Worm (Caenorhabditis elegans): ENCODE data around the gene ZK632.2.

The ZK632.2 gene

DNA sequence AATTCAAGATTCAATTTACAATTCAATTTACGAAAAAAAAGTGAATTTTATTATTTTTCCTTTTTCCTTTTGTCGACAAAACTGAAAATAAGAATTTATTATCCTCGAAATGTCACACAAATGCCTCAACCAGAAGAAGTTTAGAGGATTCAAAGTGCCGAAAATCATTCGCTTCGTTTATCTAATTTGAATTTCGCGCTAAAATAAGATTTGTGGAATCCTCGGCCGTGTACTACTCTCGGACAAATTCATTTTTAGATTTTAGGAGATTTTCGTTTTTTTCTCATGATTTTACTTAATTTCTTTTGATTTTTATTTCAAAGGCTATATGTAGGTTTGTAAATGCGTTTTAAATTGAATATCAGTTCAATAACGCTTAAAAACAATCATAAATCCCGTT, 49.7 kb downstream of the ZK632.2 start:
- TF ChIP-seq sma-3 (GFP tag; optimal IDR thresholded peaks at IDR 0.05) (no peak), lsy-2 (tag; optimal IDR thresholded peaks at IDR 0.05) (no peak), nhr-129 (tag; optimal IDR thresholded peaks at IDR 0.05) (no peak), crh-2 (tag; optimal IDR thresholded peaks at IDR 0.05) (no peak), lin-13 (GFP tag; optimal IDR thresholded peaks at IDR 0.05) (no peak), mbf-1 (tag; optimal IDR thresholded peaks at IDR 0.05) (no peak), elt-1 (tag; optimal IDR thresholded peaks at IDR 0.05) (no peak), gmeb-1 (tag; optimal IDR thresholded peaks at IDR 0.05) (no peak), elt-3 (tag; optimal IDR thresholded peaks at IDR 0.05) (no peak), aly-2 (tag; optimal IDR thresholded peaks at IDR 0.05) (no peak), alr-1 (tag; optimal IDR thresholded peaks at IDR 0.05) (no peak), ceh-82 (tag; optimal IDR thresholded peaks at IDR 0.05) (no peak), nhr-77 (tag; optimal IDR thresholded peaks at IDR 0.05) (no peak), C34F6.9 (tag; optimal IDR thresholded peaks at IDR 0.05) (no peak), ztf-4 (tag; optimal IDR thresholded peaks at IDR 0.05) (no peak), ztf-1 (GFP tag; conservative IDR thresholded peaks at IDR 0.05) (no peak), dmd-4 (tag; optimal IDR thresholded peaks at IDR 0.05) (no peak), zag-1 (tag; optimal IDR thresholded peaks at IDR 0.05) (no peak), egl-27 (tag; optimal IDR thresholded peaks at IDR 0.05) (no peak)

DNA sequence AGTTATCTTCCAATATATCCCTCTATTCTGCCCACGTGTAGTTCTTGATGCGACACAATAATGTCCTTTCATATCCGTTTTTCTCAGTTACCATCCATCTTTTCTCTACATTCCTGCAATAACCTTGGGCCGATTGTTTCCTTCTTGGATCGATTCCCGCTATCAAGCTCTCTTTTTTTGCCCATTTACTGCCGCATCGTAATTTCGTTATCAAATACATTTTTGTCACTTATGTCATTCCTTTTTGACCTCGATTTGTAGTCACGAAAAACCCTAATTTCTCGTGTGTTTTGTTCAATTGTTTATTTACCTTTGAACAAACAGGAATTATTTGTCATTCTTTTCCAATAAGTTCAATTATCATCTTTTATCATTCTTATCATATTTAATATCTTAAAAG, 51.0 kb downstream of the ZK632.2 start:
- peak; percentile 23 for TF ChIP-seq gmeb-1 (tag; optimal IDR thresholded peaks at IDR 0.05)
- peak; percentile 57 for TF ChIP-seq fos-1 (tag; optimal IDR thresholded peaks at IDR 0.05)
- no peak for TF ChIP-seq R02D3.7 (tag; optimal IDR thresholded peaks at IDR 0.05)
- TF ChIP-seq sma-9 (GFP tag; optimal IDR thresholded peaks at IDR 0.05), result no peak
- no peak for TF ChIP-seq sma-9 (tag; optimal IDR thresholded peaks at IDR 0.05)
- no peak for TF ChIP-seq C34F6.9 (tag; optimal IDR thresholded peaks at IDR 0.05)
- no peak for TF ChIP-seq unc-39 (tag; optimal IDR thresholded peaks at IDR 0.05)
- no peak for TF ChIP-seq ama-1 (optimal IDR thresholded peaks at IDR 0.05)
- no peak for TF ChIP-seq ZK546.5 (tag; optimal IDR thresholded peaks at IDR 0.05)
- no peak for TF ChIP-seq lin-11 (tag; optimal IDR thresholded peaks at IDR 0.05)
- TF ChIP-seq nhr-21 (tag; optimal IDR thresholded peaks at IDR 0.05), result peak; percentile 41
- no peak for TF ChIP-seq nhr-10 (tag; optimal IDR thresholded peaks at IDR 0.05)
- no peak for TF ChIP-seq ztf-11 (tag; optimal IDR thresholded peaks at IDR 0.05)
- no peak for TF ChIP-seq nhr-12 (tag; optimal IDR thresholded peaks at IDR 0.05)
- TF ChIP-seq zag-1 (tag; optimal IDR thresholded peaks at IDR 0.05), result no peak
- peak; percentile 74 for TF ChIP-seq skn-1 (tag; optimal IDR thresholded peaks at IDR 0.05)
- TF ChIP-seq aly-2 (tag; optimal IDR thresholded peaks at IDR 0.05), result no peak
- no peak for TF ChIP-seq alr-1 (tag; optimal IDR thresholded peaks at IDR 0.05)
- no peak for TF ChIP-seq blmp-1 (tag; optimal IDR thresholded peaks at IDR 0.05; ENCODE audit: insufficient read depth)
- TF ChIP-seq unc-62 (GFP tag; optimal IDR thresholded peaks at IDR 0.05), result no peak
- peak; percentile 29 for TF ChIP-seq crh-2 (tag; optimal IDR thresholded peaks at IDR 0.05)
- TF ChIP-seq nhr-129 (tag; optimal IDR thresholded peaks at IDR 0.05), result peak; percentile 5
- TF ChIP-seq sma-3 (GFP tag; optimal IDR thresholded peaks at IDR 0.05), result peak; percentile 46
- no peak for TF ChIP-seq Y55F3AM.14 (GFP tag; optimal IDR thresholded peaks at IDR 0.05)

DNA sequence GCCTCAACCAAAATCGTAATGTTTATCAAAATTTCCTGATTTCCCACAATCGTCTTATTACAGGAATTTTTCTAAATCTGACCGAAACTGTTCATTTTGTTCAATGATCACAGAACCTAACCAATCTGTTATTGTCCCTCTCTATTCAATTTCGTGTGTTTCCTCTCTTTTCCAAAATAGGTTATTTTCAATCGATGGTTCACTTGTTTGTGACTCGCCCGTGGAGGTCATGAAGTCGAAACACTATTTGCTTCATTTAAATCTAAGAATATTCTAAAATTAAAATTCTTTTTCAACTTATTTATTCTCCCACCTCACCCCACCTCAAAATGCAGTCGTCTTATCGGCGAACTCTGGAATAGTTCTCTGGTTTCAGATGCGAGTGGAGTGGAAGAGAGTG, 52.0 kb downstream of the ZK632.2 start:
- TF ChIP-seq fos-1 (tag; optimal IDR thresholded peaks at IDR 0.05) (peak; percentile 6), nhr-77 (tag; optimal IDR thresholded peaks at IDR 0.05) (no peak)

DNA sequence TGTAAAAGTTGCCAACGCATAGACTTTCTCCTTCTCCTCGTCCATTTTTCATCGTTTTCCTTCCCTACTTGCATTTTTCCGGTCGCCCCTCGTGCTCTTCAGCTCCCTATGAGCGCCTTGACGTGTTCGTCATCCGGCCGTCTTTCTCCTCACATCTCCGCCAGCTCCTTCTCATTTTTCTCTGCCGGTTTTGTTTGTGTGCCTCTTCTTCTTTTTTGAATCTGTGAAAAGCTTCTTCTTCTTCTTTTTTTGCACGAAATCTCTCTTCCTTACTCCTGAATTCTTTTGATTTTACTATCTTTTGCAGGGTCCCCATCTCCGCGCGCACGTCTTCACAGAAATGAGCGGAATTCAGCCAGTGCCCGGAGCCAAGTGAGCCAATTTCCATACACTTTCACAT, 52.6 kb downstream of the ZK632.2 start, which contains the start of gene K11H3.3:
Gene K11H3.3 (plus strand): TSS at position 308 of the 400 bp plus-strand sequence.
- peak; percentile 5 for TF ChIP-seq C34F6.9 (tag; optimal IDR thresholded peaks at IDR 0.05)
- TF ChIP-seq ztf-4 (tag; optimal IDR thresholded peaks at IDR 0.05), result no peak
- TF ChIP-seq elt-1 (tag; optimal IDR thresholded peaks at IDR 0.05), result no peak
- TF ChIP-seq nhr-129 (tag; optimal IDR thresholded peaks at IDR 0.05), result peak; percentile 10
- TF ChIP-seq sma-9 (GFP tag; optimal IDR thresholded peaks at IDR 0.05), result no peak
- no peak for TF ChIP-seq sma-9 (tag; optimal IDR thresholded peaks at IDR 0.05)
